Fruit fly (Drosophila melanogaster): ENCODE measurements around the gene CG13078.
A peak's percentile ranks its signal among the peaks of the same experiment; 100 is the strongest.

CG13078 gene

dm6 chr2L:19583926-19584392, 20.2 kb downstream of the CG13078 start, which contains the start of the genes PCNA2 and CG10366 (continued):
- peak; percentile 95 for TF ChIP-seq Med (GFP tag)
- no peak for TF ChIP-seq ap (GFP tag; IDR thresholded peaks at IDR 0.05)
- peak; percentile 5 for TF ChIP-seq CG16815 (GFP tag; optimal IDR thresholded peaks at IDR 0.05)
- TF ChIP-seq stwl (tag; optimal IDR thresholded peaks at IDR 0.05): peak; percentile 56
- peak; percentile 44 for TF ChIP-seq CG17385 (GFP tag; optimal IDR thresholded peaks at IDR 0.05)
- TF ChIP-seq CG15011 (GFP tag; optimal IDR thresholded peaks at IDR 0.05): no peak
- TF ChIP-seq Ets65A (GFP tag): peak; percentile 96
- TF ChIP-seq chm (GFP tag; IDR thresholded peaks at IDR 0.05): no peak
- peak; percentile 56 for TF ChIP-seq CG13123 (GFP tag; optimal IDR thresholded peaks at IDR 0.05)
- peak; percentile 63 for TF ChIP-seq CG3281 (GFP tag; optimal IDR thresholded peaks at IDR 0.05)
- TF ChIP-seq C15 (GFP tag; IDR thresholded peaks at IDR 0.05): no peak
- peak; percentile 60 for TF ChIP-seq mirr (GFP tag; optimal IDR thresholded peaks at IDR 0.05)
- TF ChIP-seq Xbp1 (GFP tag; optimal IDR thresholded peaks at IDR 0.05): peak; percentile 76
- peak; percentile 96 for TF ChIP-seq Lhr (GFP tag; optimal IDR thresholded peaks at IDR 0.05)
- TF ChIP-seq gem (tag; optimal IDR thresholded peaks at IDR 0.05): peak; percentile 78
- TF ChIP-seq h (optimal IDR thresholded peaks at IDR 0.05): no peak
- peak; percentile 34 for TF ChIP-seq tap (tag; optimal IDR thresholded peaks at IDR 0.05)
- peak; percentile 22 for TF ChIP-seq Dek (tag; optimal IDR thresholded peaks at IDR 0.05)
- TF ChIP-seq zfh1 (GFP tag; IDR thresholded peaks at IDR 0.05): peak; percentile 70; the same call in 2 of the 3 replicates
- TF ChIP-seq MESR4 (GFP tag; optimal IDR thresholded peaks at IDR 0.05): peak; percentile 57
- TF ChIP-seq CG15479 (GFP tag; optimal IDR thresholded peaks at IDR 0.05): no peak
- peak; percentile 68 for TF ChIP-seq CG2678 (tag; optimal IDR thresholded peaks at IDR 0.05)
- TF ChIP-seq exex (tag; optimal IDR thresholded peaks at IDR 0.05): no peak
- no peak for TF ChIP-seq CG17912 (GFP tag; optimal IDR thresholded peaks at IDR 0.05)
- no peak for TF ChIP-seq grn (GFP tag; optimal IDR thresholded peaks at IDR 0.05)
- TF ChIP-seq Hr39 (optimal IDR thresholded peaks at IDR 0.05): no peak
- no peak for TF ChIP-seq psq (GFP tag; optimal IDR thresholded peaks at IDR 0.05)
- peak; percentile 1 for TF ChIP-seq jing (GFP tag; optimal IDR thresholded peaks at IDR 0.05)
- TF ChIP-seq CG7786 (GFP tag; optimal IDR thresholded peaks at IDR 0.05): peak; percentile 80
- TF ChIP-seq CG10543 (GFP tag; optimal IDR thresholded peaks at IDR 0.05): peak; percentile 52
- peak; percentile 83 for TF ChIP-seq lilli (GFP tag; optimal IDR thresholded peaks at IDR 0.05)
- TF ChIP-seq CG5953 (GFP tag; IDR thresholded peaks at IDR 0.05): no peak
- TF ChIP-seq Neu2 (GFP tag; optimal IDR thresholded peaks at IDR 0.05; ENCODE audit: borderline replicate concordance): no peak
- no peak for TF ChIP-seq Usf (GFP tag; optimal IDR thresholded peaks at IDR 0.05)
- TF ChIP-seq CG11247 (GFP tag; IDR thresholded peaks at IDR 0.05): no peak
- TF ChIP-seq HLH3B (GFP tag; IDR thresholded peaks at IDR 0.05): 0 out of 2 replicates have a peak, but pooled peaks have one; percentile 9
- TF ChIP-seq croc (GFP tag; conservative IDR thresholded peaks at IDR 0.05): no peak
- peak; percentile 57; the same call in 1 of the 3 replicates for TF ChIP-seq Dbx (GFP tag; IDR thresholded peaks at IDR 0.05)
- TF ChIP-seq CG30020 (tag; optimal IDR thresholded peaks at IDR 0.05): peak; percentile 52
- TF ChIP-seq pho (GFP tag; optimal IDR thresholded peaks at IDR 0.05): peak; percentile 65
- no peak for TF ChIP-seq CG3838 (GFP tag; optimal IDR thresholded peaks at IDR 0.05)
- peak; percentile 54 for TF ChIP-seq CG1792 (GFP tag; optimal IDR thresholded peaks at IDR 0.05)
- TF ChIP-seq CG9876 (GFP tag; optimal IDR thresholded peaks at IDR 0.05): peak; percentile 70
- peak; percentile 74 for TF ChIP-seq fu2 (GFP tag; optimal IDR thresholded peaks at IDR 0.05)
- peak; percentile 46 for TF ChIP-seq dmrt99B (tag; optimal IDR thresholded peaks at IDR 0.05)
- peak; percentile 65 for TF ChIP-seq CG9215 (GFP tag; IDR thresholded peaks at IDR 0.05)
- TF ChIP-seq Blimp-1 (GFP tag; optimal IDR thresholded peaks at IDR 0.05): peak; percentile 35
- no peak for TF ChIP-seq CG15073 (GFP tag; optimal IDR thresholded peaks at IDR 0.05)
- TF ChIP-seq Awh (GFP tag; IDR thresholded peaks at IDR 0.05): no peak
- peak in 1 of 2 experiments; percentile 17 for TF ChIP-seq tll (GFP tag; optimal IDR thresholded peaks at IDR 0.05)
- no peak; the same call in 1 of the 2 replicates for TF ChIP-seq Taf1 (GFP tag; IDR thresholded peaks at IDR 0.05)
- peak; percentile 21 for TF ChIP-seq tup (GFP tag; optimal IDR thresholded peaks at IDR 0.05)
